Worm (Caenorhabditis elegans) whole organism, L3 larva: Measurements from ENCODE around the gene T20D3.14.
"Not testable (repeated sequence)": the region's sequence is repeated elsewhere in the genome, so short reads cannot be mapped to it uniquely, and the experiment has no call there.

Source experiments
- R02D3.7 ChIP-seq: fragments of 150-350 bp; optimal IDR thresholded peaks from 2 replicates; lab custom pipeline; 2014; ENCODE audit warnings: missing biosample characterization, missing genetic modification characterization
- aly-2 ChIP-seq: fragments of 150-350 bp; optimal IDR thresholded peaks from 2 replicates; lab custom pipeline; 2014; ENCODE audit warnings: missing biosample characterization, missing genetic modification characterization
- ceh-16 ChIP-seq: sonication (generic microtip); optimal IDR thresholded peaks from 2 replicates; lab custom pipeline; 2017; ENCODE audit warnings: missing biosample characterization, missing genetic modification characterization
- ceh-28 ChIP-seq: fragments of 150-350 bp; optimal IDR thresholded peaks from 2 replicates; lab custom pipeline; 2014; ENCODE audit warnings: missing biosample characterization, missing genetic modification reagents, missing genetic modification characterization
- ceh-82 ChIP-seq: fragments of 150-350 bp; optimal IDR thresholded peaks from 2 replicates; lab custom pipeline; 2014; ENCODE audit warnings: missing biosample characterization, missing genetic modification characterization
- ceh-9 ChIP-seq: sonication (generic microtip); optimal IDR thresholded peaks from 2 replicates; lab custom pipeline; 2018; ENCODE audit warnings: missing biosample characterization, missing genetic modification characterization
- egl-27 ChIP-seq: sonication (generic microtip); optimal IDR thresholded peaks from 4 replicates; lab custom pipeline; 2017; ENCODE audit warnings: missing biosample characterization, missing genetic modification reagents, missing genetic modification characterization
- egl-5 ChIP-seq: fragments of 150-350 bp; optimal IDR thresholded peaks from 2 replicates; lab custom pipeline; 2017; ENCODE audit warnings: missing biosample characterization, missing genetic modification reagents, missing genetic modification characterization, inconsistent platforms
- elt-1 ChIP-seq: fragments of 150-350 bp; optimal IDR thresholded peaks from 2 replicates; lab custom pipeline; 2014; ENCODE audit warnings: missing biosample characterization, missing genetic modification characterization
- eor-1 ChIP-seq, 2 experiments: fragments of 150-350 bp; optimal IDR thresholded peaks; 2 replicates each; lab custom pipeline; 2014 to 2018; ENCODE audit warnings: missing biosample characterization in 2 of 2, missing genetic modification characterization in 2 of 2
- fkh-10 ChIP-seq: sonication (generic microtip); optimal IDR thresholded peaks from 2 replicates; lab custom pipeline; 2017; ENCODE audit warnings: missing biosample characterization, missing genetic modification reagents, missing genetic modification characterization
- fkh-2 ChIP-seq: fragments of 150-350 bp; optimal IDR thresholded peaks from 2 replicates; lab custom pipeline; 2014; ENCODE audit warnings: missing biosample characterization, missing genetic modification reagents, missing genetic modification characterization
- jun-1 ChIP-seq: fragments of 150-350 bp; optimal IDR thresholded peaks from 2 replicates; lab custom pipeline; 2014; ENCODE audit warnings: missing biosample characterization, missing genetic modification reagents, missing genetic modification characterization
- lin-39 ChIP-seq: fragments of 150-350 bp; optimal IDR thresholded peaks from 2 replicates; lab custom pipeline; 2018; ENCODE audit warnings: missing biosample characterization, missing genetic modification reagents, missing genetic modification characterization
- mdl-1 ChIP-seq: fragments of 150-350 bp; optimal IDR thresholded peaks from 2 replicates; lab custom pipeline; 2014; ENCODE audit warnings: missing biosample characterization, missing genetic modification characterization
- mml-1 ChIP-seq: fragments of 150-350 bp; sonication (generic microtip); optimal IDR thresholded peaks from 3 replicates; lab custom pipeline; 2014; ENCODE audit warnings: missing biosample characterization, missing genetic modification characterization
- nfya-1 ChIP-seq: sonication (generic microtip); optimal IDR thresholded peaks from 2 replicates; lab custom pipeline; 2017; ENCODE audit warnings: missing genetic modification characterization, mild to moderate bottlenecking, missing compliant biosample characterization, antibody characterized with exemption, moderate library complexity; ENCODE audit not compliant: insufficient read depth
- nhr-11 ChIP-seq: fragments of 150-350 bp; optimal IDR thresholded peaks from 2 replicates; lab custom pipeline; 2014; ENCODE audit warnings: missing biosample characterization, missing genetic modification characterization
- nhr-12 ChIP-seq: fragments of 150-350 bp; optimal IDR thresholded peaks from 2 replicates; lab custom pipeline; 2014; ENCODE audit warnings: missing biosample characterization, missing genetic modification characterization
- nhr-237 ChIP-seq: fragments of 150-350 bp; optimal IDR thresholded peaks from 2 replicates; lab custom pipeline; 2014; ENCODE audit warnings: missing biosample characterization, missing genetic modification characterization
- nhr-28 ChIP-seq: fragments of 150-350 bp; optimal IDR thresholded peaks from 2 replicates; lab custom pipeline; 2014; ENCODE audit warnings: missing biosample characterization, missing genetic modification characterization
- nhr-43 ChIP-seq: sonication (generic microtip); optimal IDR thresholded peaks from 2 replicates; lab custom pipeline; 2016; ENCODE audit warnings: mild to moderate bottlenecking, missing genetic modification characterization, missing compliant biosample characterization; ENCODE audit not compliant: poor library complexity, severe bottlenecking
- nhr-67 ChIP-seq: fragments of 150-350 bp; optimal IDR thresholded peaks from 2 replicates; lab custom pipeline; 2014; ENCODE audit warnings: missing biosample characterization, missing genetic modification characterization
- nhr-76 ChIP-seq: fragments of 150-350 bp; sonication (generic microtip); optimal IDR thresholded peaks from 5 replicates; lab custom pipeline; 2014; ENCODE audit warnings: missing biosample characterization, missing genetic modification characterization
- nhr-77 ChIP-seq: fragments of 150-350 bp; optimal IDR thresholded peaks from 2 replicates; lab custom pipeline; 2014; ENCODE audit warnings: missing biosample characterization, missing genetic modification characterization
- pha-4 ChIP-seq: fragments of 150-350 bp; optimal IDR thresholded peaks from 2 replicates; lab custom pipeline; 2014; ENCODE audit warnings: missing biosample characterization, missing genetic modification reagents, missing genetic modification characterization
- pqm-1 ChIP-seq: fragments of 150-350 bp; optimal IDR thresholded peaks from 2 replicates; lab custom pipeline; 2017; ENCODE audit warnings: missing biosample characterization, missing genetic modification characterization, inconsistent platforms
- sea-2 ChIP-seq: fragments of 150-350 bp; sonication (generic microtip); optimal IDR thresholded peaks from 4 replicates; lab custom pipeline; 2014; ENCODE audit warnings: missing biosample characterization, missing genetic modification reagents, missing genetic modification characterization
- snpc-4 ChIP-seq: fragments of 150-350 bp; optimal IDR thresholded peaks from 2 replicates; lab custom pipeline; 2014; ENCODE audit warnings: missing biosample characterization, missing genetic modification characterization
- tbx-2 ChIP-seq: sonication (generic microtip); optimal IDR thresholded peaks from 2 replicates; lab custom pipeline; 2016; ENCODE audit warnings: mild to moderate bottlenecking, missing genetic modification characterization, missing compliant biosample characterization
- unc-62 ChIP-seq: fragments of 150-350 bp; sonication (generic microtip); optimal IDR thresholded peaks from 4 replicates; lab custom pipeline; 2014; ENCODE audit warnings: missing biosample characterization, missing genetic modification reagents, missing genetic modification characterization
- ztf-11 ChIP-seq: fragments of 150-350 bp; optimal IDR thresholded peaks from 2 replicates; lab custom pipeline; 2014; ENCODE audit warnings: missing biosample characterization, missing genetic modification characterization

T20D3.14 gene

DNA sequence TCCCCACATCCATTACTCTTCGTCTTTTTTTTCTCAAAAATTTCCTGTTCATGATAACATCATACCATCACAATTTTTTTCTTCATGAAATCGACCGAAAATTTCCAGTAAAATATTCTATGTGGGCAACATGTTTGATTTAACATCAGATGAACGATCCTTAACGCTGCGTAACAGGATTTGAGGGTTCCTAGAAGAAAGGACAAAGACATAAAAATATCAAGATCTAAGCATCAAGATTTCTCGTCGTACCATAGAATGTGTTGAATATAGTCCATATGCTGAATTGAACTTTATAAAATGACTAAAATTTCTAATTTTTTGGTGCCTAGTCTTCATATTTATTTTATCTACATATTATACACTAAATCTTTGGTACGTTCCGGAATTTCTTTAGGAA lies 35.6 kb downstream of the T20D3.14 start, which contains the start of gene F49C12.3:
F49C12.3 (plus strand) TSS at position 301 of the 400 bp plus-strand sequence.
- TF ChIP-seq nhr-43 (tag; lab: Kevin White, UChicago) (no peak), aly-2 (no peak), nhr-67 (tag; lab: Kevin White, UChicago) (no peak), nfya-1 (tag; lab: Kevin White, UChicago) (no peak), ceh-28 (tag; lab: Kevin White, UChicago) (no peak), elt-1 (tag; lab: Kevin White, UChicago) (no peak), nhr-11 (no peak), ceh-9 (no peak), egl-5 (tag; lab: Kevin White, UChicago) (no peak), nhr-237 (tag; lab: Kevin White, UChicago) (no peak)
- TF ChIP-seq, all 47 proteins: peak for 0

- TF ChIP-seq egl-27 (tag; lab: Kevin White, UChicago) (no peak), mml-1 (no peak), nhr-11 (no peak), pha-4 (no peak), sea-2 (GFP tag; lab: Kevin White, UChicago) (no peak), nhr-67 (tag; lab: Kevin White, UChicago) (no peak), lin-39 (tag; lab: Kevin White, UChicago) (no peak), nhr-12 (tag; lab: Kevin White, UChicago) (no peak), ztf-11 (tag; lab: Kevin White, UChicago) (no peak), fkh-10 (no peak), elt-1 (tag; lab: Kevin White, UChicago) (no peak), ceh-82 (tag; lab: Kevin White, UChicago) (no peak), nhr-237 (tag; lab: Kevin White, UChicago) (no peak), nhr-43 (tag; lab: Kevin White, UChicago) (no peak), mdl-1 (no peak), jun-1 (tag; lab: Kevin White, UChicago) (no peak), tbx-2 (tag; lab: Kevin White, UChicago) (no peak), fkh-2 (tag; lab: Kevin White, UChicago) (no peak), nhr-76 (tag; lab: Kevin White, UChicago) (no peak), unc-62 (GFP tag; lab: Kevin White, UChicago) (no peak)
Measured at ce11 chrIV:9299145-9299544, 36.6 kb downstream of the T20D3.14 start, which contains the start of gene F49C12.2. Gene F49C12.2, minus strand, starts transcription at chrIV:9299245.

- TF ChIP-seq snpc-4 (no peak), ceh-82 (tag; lab: Kevin White, UChicago) (no peak), nhr-77 (no peak), tbx-2 (tag; lab: Kevin White, UChicago) (no peak), nhr-76 (tag; lab: Kevin White, UChicago) (no peak), eor-1 (tag; optimal IDR thresholded peaks at IDR 0.05; lab: Kevin White, UChicago) (no peak)
Measured at ce11 chrIV:9296285-9296684, 39.4 kb downstream of the T20D3.14 start, which contains the start of gene F49C12.1. Gene F49C12.1, minus strand, starts transcription at chrIV:9296354.

DNA sequence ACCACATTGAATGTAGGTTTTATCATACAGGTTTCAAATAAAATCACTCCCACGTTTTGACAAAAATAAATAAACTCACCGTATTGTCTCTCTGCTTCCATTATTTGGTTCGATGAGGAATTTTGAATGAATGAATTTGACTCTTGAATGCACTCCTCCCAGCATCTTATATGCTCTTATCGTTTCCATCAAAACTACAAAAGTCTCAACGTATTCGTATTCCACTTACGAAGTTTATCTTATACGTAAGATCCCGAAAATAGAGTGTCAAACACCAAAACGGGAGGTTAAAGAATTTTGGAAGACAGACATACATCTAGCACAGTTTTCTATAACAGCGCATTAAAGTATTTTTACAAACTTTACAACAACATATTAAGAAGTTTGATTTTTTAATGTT lies 41.9 kb downstream of the T20D3.14 start, which contains the start of gene nhr-264:
nhr-264 (minus strand) TSS at position 101 of the 400 bp plus-strand sequence.
- TF ChIP-seq nhr-28 (tag; lab: Kevin White, UChicago); snpc-4; R02D3.7: not testable (repeated sequence)

ce11 chrIV:9289635-9290034 lies 46.1 kb downstream of the T20D3.14 start:
- no peak for TF ChIP-seq sea-2 (GFP tag; lab: Kevin White, UChicago)
- TF ChIP-seq elt-1 (tag; lab: Kevin White, UChicago) = peak; percentile 70

- not testable (repeated sequence) for TF ChIP-seq pqm-1 (tag; lab: Kevin White, UChicago); ceh-16 (tag; lab: Kevin White, UChicago); sea-2 (GFP tag; lab: Kevin White, UChicago)
Measured at ce11 chrIV:9286305-9286704, 49.4 kb downstream of the T20D3.14 start, which contains the start of gene nhr-267. Gene nhr-267, minus strand, starts transcription at chrIV:9286405.
